Fruit fly (Drosophila melanogaster) whole organism, pupa: ENCODE data around the gene Spase12.

ENCODE experiments used
- CG12605 ChIP-seq: fragments of 200-800 bp; sonication (Bioruptor generic); IDR thresholded peaks from 2 replicates; pipeline ENCODE4 v1.3.6; 2022; ENCODE audit warnings: missing biosample characterization, missing genetic modification characterization
- D1 ChIP-seq: fragments of 200-800 bp; sonication (Bioruptor generic); optimal IDR thresholded peaks from 2 replicates; lab custom pipeline; 2018; ENCODE audit warnings: missing biosample characterization, mild to moderate bottlenecking, missing genetic modification characterization, moderate library complexity

dm6 chr3R:29506581-29506980 is 15.6 kb upstream of the Spase12 start:
- TF ChIP-seq D1 (no peak), CG12605 (0 out of 2 replicates have a peak, but pooled peaks have one; percentile 17)
